Fruit fly (Drosophila melanogaster) whole organism, adult: ENCODE results near the gene Cpr31A.

Experiments used
- CG1620 ChIP-seq: fragments of 200-800 bp; sonication (Bioruptor generic); optimal IDR thresholded peaks from 2 replicates; lab custom pipeline; 2016; ENCODE audit warnings: missing biosample characterization, missing genetic modification characterization
- CG33017 ChIP-seq: fragments of 200-800 bp; sonication (Bioruptor generic); optimal IDR thresholded peaks from 2 replicates; lab custom pipeline; 2018; ENCODE audit warnings: missing biosample characterization, mild to moderate bottlenecking, missing genetic modification characterization, moderate library complexity
- CG5204 ChIP-seq: fragments of 200-800 bp; sonication (Bioruptor generic); optimal IDR thresholded peaks from 2 replicates; lab custom pipeline; 2016; ENCODE audit warnings: missing biosample characterization, missing genetic modification characterization
- CG7101 ChIP-seq: fragments of 200-800 bp; sonication (Bioruptor generic); optimal IDR thresholded peaks from 2 replicates; lab custom pipeline; 2018; ENCODE audit warnings: missing biosample characterization, mild to moderate bottlenecking, missing genetic modification characterization, moderate library complexity
- Clk ChIP-seq: fragments of 200-800 bp; sonication (Bioruptor generic); optimal IDR thresholded peaks from 2 replicates; lab custom pipeline; 2017; ENCODE audit warnings: missing biosample characterization, missing genetic modification characterization
- Crg-1 ChIP-seq: fragments of 200-800 bp; sonication (Bioruptor generic); optimal IDR thresholded peaks from 2 replicates; lab custom pipeline; 2016; ENCODE audit warnings: missing biosample characterization, missing genetic modification characterization
- Hr96 ChIP-seq: fragments of 200-800 bp; sonication (Bioruptor generic); optimal IDR thresholded peaks from 2 replicates; lab custom pipeline; 2016; ENCODE audit warnings: missing biosample characterization, missing genetic modification characterization
- bab1 ChIP-seq: fragments of 200-800 bp; sonication (Bioruptor generic); optimal IDR thresholded peaks from 3 replicates; lab custom pipeline; 2019; ENCODE audit warnings: missing biosample characterization, mild to moderate bottlenecking, missing genetic modification characterization, moderate library complexity
- cnc ChIP-seq, 2 experiments: fragments of >200 bp; optimal IDR thresholded peaks; 2 replicates each; lab custom pipeline; 2017
- ovo ChIP-seq: fragments of 200-800 bp; sonication (Bioruptor generic); optimal IDR thresholded peaks from 2 replicates; lab custom pipeline; 2016; ENCODE audit warnings: missing biosample characterization, missing genetic modification characterization
- tj ChIP-seq: fragments of 200-800 bp; sonication (Bioruptor generic); optimal IDR thresholded peaks from 3 replicates; lab custom pipeline; 2017; ENCODE audit warnings: missing biosample characterization, mild to moderate bottlenecking, missing genetic modification characterization, moderate library complexity

- TF ChIP-seq Crg-1 (GFP tag; lab: Kevin White, UChicago) (no peak), cnc (optimal IDR thresholded peaks at IDR 0.05; lab: Kevin White, UChicago) (no peak), CG5204 (GFP tag; lab: Kevin White, UChicago) (no peak), tj (no peak), CG1620 (GFP tag; lab: Kevin White, UChicago) (no peak), Clk (no peak), Hr96 (GFP tag; lab: Kevin White, UChicago) (no peak), CG7101 (no peak), ovo (GFP tag; lab: Kevin White, UChicago) (no peak), bab1 (no peak), CG33017 (tag; lab: Kevin White, UChicago) (no peak)
Measured at dm6 chr2L:10060516-10060915, 6.5 kb downstream of the Cpr31A start, which contains the start of gene Spn31A.
